Fruit fly (Drosophila melanogaster) ovary, adult (tissue): Measurements from ENCODE around the gene Spn28B.
A peak's percentile ranks its signal among the peaks of the same experiment; 100 is the strongest.

Source experiments
- CG17801 ChIP-seq: fragments of 200-800 bp; optimal IDR thresholded peaks from 2 replicates; lab custom pipeline; 2019; ENCODE audit warnings: missing biosample characterization, mild to moderate bottlenecking, missing genetic modification characterization, moderate library complexity; ENCODE audit not compliant: partially characterized antibody

Gene Spn28B

dm6 chr2L:7581624-7582023 is at the start of gene Spn28B:
Gene Spn28B (plus strand): TSS chr2L:7581924.
- no peak for TF ChIP-seq CG17801

dm6 chr2L:7532644-7533324 is 48.9 kb upstream of the Spn28B start:
- TF ChIP-seq CG17801 = no peak

- TF ChIP-seq CG17801 = no peak
Measured at dm6 chr2L:7534024-7534423, 47.7 kb upstream of the Spn28B start.

dm6 chr2L:7534917-7535316 is 46.8 kb upstream of the Spn28B start:
- peak; percentile 76 for TF ChIP-seq CG17801

dm6 chr2L:7536332-7536731 is 45.4 kb upstream of the Spn28B start:
- TF ChIP-seq CG17801 = no peak

dm6 chr2L:7541047-7541726 is 40.5 kb upstream of the Spn28B start:
- no peak for TF ChIP-seq CG17801

dm6 chr2L:7541937-7542779 is 39.6 kb upstream of the Spn28B start:
- TF ChIP-seq CG17801 = no peak

dm6 chr2L:7544267-7544670 is 37.5 kb upstream of the Spn28B start:
- TF ChIP-seq CG17801 = peak; percentile 15

- no peak for TF ChIP-seq CG17801
Measured at dm6 chr2L:7545608-7546275, 36.0 kb upstream of the Spn28B start.

- no peak for TF ChIP-seq CG17801
Measured at dm6 chr2L:7546824-7547466, 34.8 kb upstream of the Spn28B start.

dm6 chr2L:7559532-7559931 is 22.2 kb upstream of the Spn28B start:
- no peak for TF ChIP-seq CG17801

- no peak for TF ChIP-seq CG17801
Measured at dm6 chr2L:7562542-7562941, 19.2 kb upstream of the Spn28B start.

- no peak for TF ChIP-seq CG17801
Measured at dm6 chr2L:7564856-7565255, 16.9 kb upstream of the Spn28B start.

- no peak for TF ChIP-seq CG17801
Measured at dm6 chr2L:7566627-7567026, 15.1 kb upstream of the Spn28B start.

- no peak for TF ChIP-seq CG17801
Measured at dm6 chr2L:7570529-7570928, 11.2 kb upstream of the Spn28B start.
